Worm (Caenorhabditis elegans): ENCODE results near the gene F38A5.8.

- TF ChIP-seq nhr-12 (tag; optimal IDR thresholded peaks at IDR 0.05) (no peak), C04F5.9 (tag; optimal IDR thresholded peaks at IDR 0.05) (no peak), mab-9 (GFP tag; IDR thresholded peaks at IDR 0.05) (no peak)
Observed at ce11 chrIV:6618607-6619006, 19.1 kb downstream of the F38A5.8 start.
